Worm (Caenorhabditis elegans) whole organism, young adult: ENCODE data around the gene arrd-11.

Source experiments
- F57A8.1 ChIP-seq: fragments of 200-800 bp; sonication (Bioruptor generic); optimal IDR thresholded peaks from 2 replicates; lab custom pipeline; 2018; ENCODE audit warnings: mild to moderate bottlenecking, missing genetic modification characterization, moderate library complexity, missing compliant biosample characterization
- Y56A3A.18 ChIP-seq: fragments of 200-800 bp; sonication (Bioruptor generic); IDR thresholded peaks from 2 replicates; pipeline ENCODE4 v1.3.6; 2022; ENCODE audit warnings: missing genetic modification reagents, missing genetic modification characterization, missing compliant biosample characterization
- Y95B8A.8 ChIP-seq: fragments of 200-800 bp; sonication (Bioruptor generic); IDR thresholded peaks from 2 replicates; pipeline ENCODE4 v1.3.6; 2022; ENCODE audit warnings: missing genetic modification reagents, missing genetic modification characterization, missing compliant biosample characterization
- ets-4 ChIP-seq: fragments of 200-800 bp; sonication (Bioruptor generic); optimal IDR thresholded peaks from 2 replicates; lab custom pipeline; 2018; ENCODE audit warnings: mild to moderate bottlenecking, missing genetic modification characterization, missing compliant biosample characterization
- him-1 ChIP-seq: sonication (generic microtip); optimal IDR thresholded peaks from 2 replicates; lab custom pipeline; 2016; ENCODE audit warnings: missing genotype, missing genetic modification reagents, missing genetic modification characterization, missing compliant biosample characterization
- hlh-26 ChIP-seq: fragments of 200-800 bp; sonication (Bioruptor generic); conservative IDR thresholded peaks from 2 replicates; pipeline ENCODE4 v1.3.6; 2022; ENCODE audit warnings: missing genetic modification reagents, missing genetic modification characterization, missing compliant biosample characterization
- lag-1 ChIP-seq: fragments of 200-800 bp; sonication (Bioruptor generic); IDR thresholded peaks from 2 replicates; pipeline ENCODE4 v1.3.6; 2022; ENCODE audit warnings: missing genetic modification reagents, missing genetic modification characterization, missing compliant biosample characterization
- nhr-120 ChIP-seq: fragments of 200-800 bp; sonication (Bioruptor generic); IDR thresholded peaks from 2 replicates; pipeline ENCODE4 v1.3.6; 2022; ENCODE audit warnings: missing genetic modification characterization, missing compliant biosample characterization
- pha-4 ChIP-seq: fragments of 150-350 bp; sonication (generic microtip); optimal IDR thresholded peaks from 2 replicates; lab custom pipeline; 2014; ENCODE audit warnings: missing biosample characterization, missing genetic modification reagents, missing genetic modification characterization
- repo-1 ChIP-seq: sonication (generic microtip); optimal IDR thresholded peaks from 2 replicates; lab custom pipeline; 2017; ENCODE audit warnings: mild to moderate bottlenecking, missing genetic modification characterization, missing compliant biosample characterization
- sea-2 ChIP-seq: fragments of 200-800 bp; sonication (Bioruptor generic); IDR thresholded peaks from 2 replicates; pipeline ENCODE4 v1.3.6; 2022; ENCODE audit warnings: missing genetic modification characterization, missing compliant biosample characterization
- tlf-1 ChIP-seq: fragments of 200-800 bp; sonication (Bioruptor generic); optimal IDR thresholded peaks from 2 replicates; lab custom pipeline; 2018; ENCODE audit warnings: mild to moderate bottlenecking, missing genetic modification characterization, missing compliant biosample characterization
- ztf-18 ChIP-seq: sonication (generic microtip); optimal IDR thresholded peaks from 2 replicates; lab custom pipeline; 2016; ENCODE audit warnings: missing genotype, mild to moderate bottlenecking, missing genetic modification characterization, missing compliant biosample characterization
- ztf-22 ChIP-seq: fragments of 200-800 bp; sonication (Bioruptor generic); optimal IDR thresholded peaks from 2 replicates; lab custom pipeline; 2018; ENCODE audit warnings: mild to moderate bottlenecking, missing genetic modification characterization, moderate library complexity, missing compliant biosample characterization

DNA sequence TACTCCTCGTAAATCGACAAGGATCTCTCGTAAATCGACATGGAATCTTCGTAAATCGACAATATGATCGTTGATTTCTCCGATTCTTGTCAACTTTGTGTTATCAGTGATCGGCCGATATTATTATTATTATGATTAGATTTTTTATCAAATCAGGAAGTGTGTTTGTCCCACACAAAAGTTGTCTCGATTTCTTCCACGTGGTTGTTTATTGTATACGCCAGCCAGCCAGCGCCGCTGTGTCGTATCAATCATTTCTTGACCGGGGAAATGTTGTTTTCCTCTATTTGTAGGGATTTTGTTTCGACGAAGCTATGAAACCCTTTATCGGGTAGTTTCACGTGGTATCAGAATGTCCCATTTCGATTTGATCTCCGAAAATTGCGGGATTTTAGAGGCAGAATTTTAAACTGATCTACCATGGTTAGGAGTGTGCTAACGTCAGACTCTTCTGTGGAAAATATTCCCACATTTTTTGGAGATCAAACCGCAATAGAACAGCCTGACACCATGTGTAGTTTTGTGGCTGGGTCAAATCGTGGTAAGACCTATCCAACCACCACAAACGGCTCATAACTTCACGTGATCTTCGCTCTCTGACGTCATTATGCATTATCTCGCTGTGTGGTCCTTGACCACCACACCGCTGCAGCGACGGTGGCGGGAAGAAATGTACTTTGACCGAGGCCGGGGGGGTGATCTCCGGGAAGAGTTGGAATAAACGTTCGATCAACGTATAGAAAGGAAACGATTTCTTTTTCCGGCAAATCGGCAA, 25.3 kb upstream of the arrd-11 start:
- TF ChIP-seq Y95B8A.8 (GFP tag; lab: Robert Waterston, UW) (no peak), him-1 (tag; lab: Kevin White, UChicago) (no peak), ztf-18 (tag; lab: Kevin White, UChicago) (no peak), repo-1 (tag; lab: Kevin White, UChicago) (no peak), nhr-120 (GFP tag; lab: Robert Waterston, UW) (no peak), Y56A3A.18 (GFP tag; lab: Robert Waterston, UW) (no peak), hlh-26 (no peak), ztf-22 (GFP tag; lab: Kevin White, UChicago) (no peak), lag-1 (GFP tag; lab: Robert Waterston, UW) (no peak), F57A8.1 (GFP tag; lab: Kevin White, UChicago) (no peak), pha-4 (tag; lab: Kevin White, UChicago) (no peak), ets-4 (no peak), tlf-1 (GFP tag; lab: Kevin White, UChicago) (no peak), sea-2 (GFP tag; lab: Robert Waterston, UW) (no peak)
